Worm (Caenorhabditis elegans) whole organism, early embryonic: ENCODE measurements around the gene fbxa-31.

Experiments
- B0310.2 ChIP-seq: sonication (generic microtip); optimal IDR thresholded peaks from 2 replicates; lab custom pipeline; 2016; ENCODE audit warnings: mild to moderate bottlenecking, missing genetic modification characterization, missing compliant biosample characterization
- F13C5.2 ChIP-seq: sonication (generic microtip); optimal IDR thresholded peaks from 2 replicates; lab custom pipeline; 2017; ENCODE audit warnings: mild to moderate bottlenecking, missing genetic modification characterization, inconsistent platforms, missing compliant biosample characterization
- aly-1 ChIP-seq: sonication (generic microtip); optimal IDR thresholded peaks from 2 replicates; lab custom pipeline; 2016; ENCODE audit warnings: missing genetic modification characterization, missing compliant biosample characterization
- ama-1 ChIP-seq: fragments of 150-350 bp; optimal IDR thresholded peaks from 2 replicates; lab custom pipeline; 2014
- ceh-13 ChIP-seq: fragments of 200-800 bp; sonication (Bioruptor generic); optimal IDR thresholded peaks from 2 replicates; lab custom pipeline; 2018; ENCODE audit warnings: mild to moderate bottlenecking, missing genetic modification characterization, missing compliant biosample characterization
- ceh-36 ChIP-seq: sonication (generic microtip); optimal IDR thresholded peaks from 2 replicates; lab custom pipeline; 2016; ENCODE audit warnings: missing genetic modification characterization, inconsistent platforms, missing compliant biosample characterization
- ets-7 ChIP-seq: sonication (generic microtip); optimal IDR thresholded peaks from 2 replicates; lab custom pipeline; 2016; ENCODE audit warnings: missing genotype, missing genetic modification characterization, missing compliant biosample characterization
- flt-1 ChIP-seq: fragments of 200-800 bp; sonication (Bioruptor generic); IDR thresholded peaks from 2 replicates; pipeline ENCODE4 v1.3.6; 2022; ENCODE audit warnings: missing genetic modification characterization, missing compliant biosample characterization
- hmbx-1 ChIP-seq: sonication (generic microtip); optimal IDR thresholded peaks from 2 replicates; lab custom pipeline; 2016; ENCODE audit warnings: mild to moderate bottlenecking, missing genetic modification characterization, missing compliant biosample characterization
- hmg-4 ChIP-seq: fragments of 200-800 bp; sonication (Bioruptor generic); optimal IDR thresholded peaks from 2 replicates; lab custom pipeline; 2018; ENCODE audit warnings: mild to moderate bottlenecking, missing genetic modification characterization, missing compliant biosample characterization
- hnd-1 ChIP-seq: sonication (generic microtip); optimal IDR thresholded peaks from 2 replicates; lab custom pipeline; 2016; ENCODE audit warnings: missing genetic modification characterization, missing compliant biosample characterization
- pes-1 ChIP-seq: fragments of 200-800 bp; sonication (Bioruptor generic); IDR thresholded peaks from 2 replicates; pipeline ENCODE4 v1.3.6; 2022; ENCODE audit warnings: missing genetic modification reagents, missing genetic modification characterization, missing compliant biosample characterization
- sea-1 ChIP-seq: fragments of 200-800 bp; sonication (Bioruptor generic); conservative IDR thresholded peaks from 2 replicates; pipeline ENCODE4 v1.3.6; 2022; ENCODE audit warnings: missing genetic modification characterization, missing compliant biosample characterization
- tra-4 ChIP-seq: sonication (generic microtip); optimal IDR thresholded peaks from 2 replicates; lab custom pipeline; 2017; ENCODE audit warnings: missing genetic modification characterization, missing compliant biosample characterization

DNA sequence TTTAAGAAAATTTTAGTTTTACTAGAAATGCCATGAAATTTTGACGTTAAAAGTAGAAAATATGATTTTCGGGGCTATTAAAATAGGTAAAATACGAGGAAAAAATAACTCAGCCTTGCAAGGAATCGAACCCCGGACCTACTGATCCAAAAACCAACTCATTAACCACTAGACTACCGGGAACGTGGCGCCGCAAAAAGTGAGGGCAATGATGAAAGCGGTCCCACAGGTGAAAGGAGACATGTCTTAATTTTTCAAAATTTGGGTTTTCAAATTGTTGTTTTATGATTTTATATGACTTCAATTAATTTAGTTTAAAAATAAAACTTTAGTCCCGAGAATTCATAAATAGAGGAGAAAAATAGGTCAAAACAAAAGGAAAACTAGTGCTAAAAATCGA is 40.6 kb downstream of the fbxa-31 start:
- TF ChIP-seq ama-1 (lab: Kevin White, UChicago) (no peak), ceh-13 (no peak), hmbx-1 (no peak), pes-1 (GFP tag; lab: Robert Waterston, UW) (no peak), flt-1 (GFP tag; lab: Robert Waterston, UW) (no peak), tra-4 (tag; lab: Kevin White, UChicago) (no peak), sea-1 (GFP tag; lab: Robert Waterston, UW) (no peak), hmg-4 (no peak), ets-7 (tag; lab: Kevin White, UChicago) (no peak), hnd-1 (tag; lab: Kevin White, UChicago) (no peak), F13C5.2 (tag; lab: Kevin White, UChicago) (no peak), aly-1 (tag; lab: Kevin White, UChicago) (no peak), B0310.2 (tag; lab: Kevin White, UChicago) (no peak), ceh-36 (tag; lab: Kevin White, UChicago) (no peak)
